Fruit fly (Drosophila melanogaster): ENCODE measurements around the gene Snx6.

The Snx6 gene

dm6 chr2L:8230255-8230654, 9.7 kb upstream of the Snx6 start:
- TF ChIP-seq Dfd (GFP tag; optimal IDR thresholded peaks at IDR 0.05): no peak
- TF ChIP-seq CrebA (GFP tag; optimal IDR thresholded peaks at IDR 0.05; ENCODE audit: borderline replicate concordance): no peak
- TF ChIP-seq OdsH (GFP tag; optimal IDR thresholded peaks at IDR 0.05): peak; percentile 5

dm6 chr2L:8229628-8230027, 9.1 kb upstream of the Snx6 start:
- no peak for TF ChIP-seq tai (GFP tag; optimal IDR thresholded peaks at IDR 0.05)
- TF ChIP-seq Sp1 (GFP tag; optimal IDR thresholded peaks at IDR 0.05): peak; percentile 62
- TF ChIP-seq Mio (GFP tag; optimal IDR thresholded peaks at IDR 0.05): no peak
- TF ChIP-seq rgr (GFP tag; optimal IDR thresholded peaks at IDR 0.05): peak; percentile 67
- peak; percentile 48 for TF ChIP-seq CG32264 (GFP tag; optimal IDR thresholded peaks at IDR 0.05)
- TF ChIP-seq fru (GFP tag; optimal IDR thresholded peaks at IDR 0.05): peak; percentile 76
- peak; percentile 68 for TF ChIP-seq OdsH (GFP tag; optimal IDR thresholded peaks at IDR 0.05)
- no peak for TF ChIP-seq GATAd (GFP tag; optimal IDR thresholded peaks at IDR 0.05)
- peak; percentile 46 for TF ChIP-seq sage (GFP tag; optimal IDR thresholded peaks at IDR 0.05)
- TF ChIP-seq woc (GFP tag; optimal IDR thresholded peaks at IDR 0.05): peak; percentile 34
- no peak for TF ChIP-seq Dif (GFP tag; optimal IDR thresholded peaks at IDR 0.05; ENCODE audit: partially characterized antibody)
- TF ChIP-seq foxo (GFP tag; optimal IDR thresholded peaks at IDR 0.05): peak in 1 of 2 experiments; percentile 81
- TF ChIP-seq ey (GFP tag; optimal IDR thresholded peaks at IDR 0.05): peak; percentile 64
- peak; percentile 18 for TF ChIP-seq dmrt93B (GFP tag; optimal IDR thresholded peaks at IDR 0.05)
- TF ChIP-seq psq (GFP tag; optimal IDR thresholded peaks at IDR 0.05): peak; percentile 50
- peak; percentile 66 for TF ChIP-seq Hnf4 (GFP tag; optimal IDR thresholded peaks at IDR 0.05)
- TF ChIP-seq h (GFP tag; optimal IDR thresholded peaks at IDR 0.05): peak; percentile 84
- TF ChIP-seq pan (optimal IDR thresholded peaks at IDR 0.05): no peak
- peak; percentile 66 for TF ChIP-seq HLH106 (tag; optimal IDR thresholded peaks at IDR 0.05)
- TF ChIP-seq br (GFP tag; optimal IDR thresholded peaks at IDR 0.05): peak; percentile 74
- TF ChIP-seq Abd-B (GFP tag; optimal IDR thresholded peaks at IDR 0.05): no peak
- TF ChIP-seq N (GFP tag; optimal IDR thresholded peaks at IDR 0.05): no peak
- TF ChIP-seq usp (GFP tag; optimal IDR thresholded peaks at IDR 0.05): no peak
- TF ChIP-seq Jra (GFP tag; optimal IDR thresholded peaks at IDR 0.05): peak; percentile 20

- no peak for TF ChIP-seq Myc (optimal IDR thresholded peaks at IDR 0.05)
- no peak for TF ChIP-seq br (GFP tag; optimal IDR thresholded peaks at IDR 0.05)
- no peak for TF ChIP-seq jim (GFP tag; optimal IDR thresholded peaks at IDR 0.05)
- no peak for TF ChIP-seq HLH106 (tag; optimal IDR thresholded peaks at IDR 0.05)
- no peak for TF ChIP-seq sv (GFP tag; optimal IDR thresholded peaks at IDR 0.05)
- TF ChIP-seq CG9705 (GFP tag; optimal IDR thresholded peaks at IDR 0.05): no peak
- no peak for TF ChIP-seq fru (GFP tag; optimal IDR thresholded peaks at IDR 0.05)
- TF ChIP-seq Jra (GFP tag; optimal IDR thresholded peaks at IDR 0.05): no peak
- no peak for TF ChIP-seq rgr (GFP tag; optimal IDR thresholded peaks at IDR 0.05)
- TF ChIP-seq h (GFP tag; optimal IDR thresholded peaks at IDR 0.05): no peak
- no peak for TF ChIP-seq dmrt93B (GFP tag; optimal IDR thresholded peaks at IDR 0.05)
- TF ChIP-seq CrebA (GFP tag; optimal IDR thresholded peaks at IDR 0.05; ENCODE audit: borderline replicate concordance): no peak
- TF ChIP-seq Dif (GFP tag; optimal IDR thresholded peaks at IDR 0.05; ENCODE audit: partially characterized antibody): no peak
Observed at dm6 chr2L:8229134-8229533, 8.6 kb upstream of the Snx6 start.

- no peak for TF ChIP-seq pan (optimal IDR thresholded peaks at IDR 0.05)
- no peak for TF ChIP-seq br (GFP tag; optimal IDR thresholded peaks at IDR 0.05)
- TF ChIP-seq jim (GFP tag; optimal IDR thresholded peaks at IDR 0.05): no peak
- TF ChIP-seq fru (GFP tag; optimal IDR thresholded peaks at IDR 0.05): no peak
- no peak for TF ChIP-seq lola (GFP tag; optimal IDR thresholded peaks at IDR 0.05)
- no peak for TF ChIP-seq Hr78 (GFP tag; optimal IDR thresholded peaks at IDR 0.05)
- no peak for TF ChIP-seq dmrt93B (GFP tag; optimal IDR thresholded peaks at IDR 0.05)
- no peak for TF ChIP-seq Hnf4 (GFP tag; optimal IDR thresholded peaks at IDR 0.05)
- TF ChIP-seq dsf (GFP tag; optimal IDR thresholded peaks at IDR 0.05; ENCODE audit: borderline replicate concordance): no peak
- no peak for TF ChIP-seq Jra (GFP tag; optimal IDR thresholded peaks at IDR 0.05)
- TF ChIP-seq psq (GFP tag; optimal IDR thresholded peaks at IDR 0.05): no peak
- TF ChIP-seq HLH106 (tag; optimal IDR thresholded peaks at IDR 0.05): no peak
- TF ChIP-seq GATAd (GFP tag; optimal IDR thresholded peaks at IDR 0.05): no peak
- TF ChIP-seq rgr (GFP tag; optimal IDR thresholded peaks at IDR 0.05): no peak
- no peak for TF ChIP-seq foxo (GFP tag; optimal IDR thresholded peaks at IDR 0.05)
- TF ChIP-seq brk (GFP tag; optimal IDR thresholded peaks at IDR 0.05): no peak
- no peak for TF ChIP-seq sv (GFP tag; optimal IDR thresholded peaks at IDR 0.05)
- TF ChIP-seq Sp1 (GFP tag; optimal IDR thresholded peaks at IDR 0.05): no peak
- TF ChIP-seq tai (GFP tag; optimal IDR thresholded peaks at IDR 0.05): no peak
- TF ChIP-seq Dfd (GFP tag; optimal IDR thresholded peaks at IDR 0.05): no peak
Observed at dm6 chr2L:8217917-8218316, 2.6 kb downstream of the Snx6 start, which contains the start of gene CG8292. Gene CG8292, minus strand, starts transcription at chr2L:8218017.

Measured in whole organism, wandering third instar larva.